Worm (Caenorhabditis elegans) whole organism, L1 larva: Measurements from ENCODE around the gene lin-66.

ENCODE experiments used
- C16A3.4 ChIP-seq: fragments of 150-350 bp; optimal IDR thresholded peaks from 2 replicates; lab custom pipeline; 2014; ENCODE audit warnings: missing biosample characterization, missing genetic modification characterization
- F16B12.6 ChIP-seq: fragments of 150-350 bp; optimal IDR thresholded peaks from 2 replicates; lab custom pipeline; 2014; ENCODE audit warnings: missing biosample characterization, missing genetic modification characterization
- Y116A8C.19 ChIP-seq: sonication (generic microtip); optimal IDR thresholded peaks from 2 replicates; lab custom pipeline; 2016; ENCODE audit warnings: missing compliant biosample characterization, missing genetic modification characterization, borderline replicate concordance
- aha-1 ChIP-seq: fragments of 150-350 bp; optimal IDR thresholded peaks from 2 replicates; lab custom pipeline; 2014; ENCODE audit warnings: missing biosample characterization, missing genetic modification characterization
- alr-1 ChIP-seq: fragments of 200-800 bp; sonication (Bioruptor generic); optimal IDR thresholded peaks from 2 replicates; lab custom pipeline; 2018; ENCODE audit warnings: borderline replicate concordance, mild to moderate bottlenecking, missing genetic modification characterization, missing compliant biosample characterization
- ama-1 ChIP-seq: fragments of 150-350 bp; optimal IDR thresholded peaks from 2 replicates; lab custom pipeline; 2014
- blmp-1 ChIP-seq: fragments of 150-350 bp; optimal IDR thresholded peaks from 2 replicates; lab custom pipeline; 2014; ENCODE audit warnings: missing biosample characterization, missing genetic modification characterization
- ceh-88 ChIP-seq: fragments of 200-800 bp; sonication (Bioruptor generic); IDR thresholded peaks from 2 replicates; pipeline ENCODE4 v1.3.6; 2022; ENCODE audit warnings: missing genetic modification characterization, missing compliant biosample characterization
- dsc-1 ChIP-seq: sonication (generic microtip); optimal IDR thresholded peaks from 2 replicates; lab custom pipeline; 2016; ENCODE audit warnings: mild to moderate bottlenecking, missing genetic modification characterization, missing compliant biosample characterization
- efl-1 ChIP-seq, 4 experiments: fragments of 150-350 bp; optimal IDR thresholded peaks in 3 of 4; peaks in 1 of 4; 1 replicate in 1 of 4; 2 replicates in 3 of 4; lab custom pipeline; 2014; ENCODE audit warnings: missing biosample characterization in 2 of 4, missing genetic modification characterization in 2 of 4, missing genetic modification reagents in 2 of 4
- egl-13 ChIP-seq: sonication (generic microtip); optimal IDR thresholded peaks from 2 replicates; lab custom pipeline; 2016; ENCODE audit warnings: missing genotype, missing genetic modification reagents, missing genetic modification characterization, missing compliant biosample characterization
- egl-27 ChIP-seq, 2 experiments: fragments of 150-350 bp in 1 of 2; sonication (generic microtip); optimal IDR thresholded peaks; 3 replicates each; lab custom pipeline; 2017 to 2018; ENCODE audit warnings: missing biosample characterization in 2 of 2, missing genetic modification characterization in 2 of 2, missing genetic modification reagents in 2 of 2
- elt-3 ChIP-seq, 6 experiments: fragments of 150-350 bp in 1 of 6; sonication (generic microtip); optimal IDR thresholded peaks; 2 replicates each; lab custom pipeline; 2017 to 2018; ENCODE audit warnings: missing biosample characterization in 6 of 6, missing genetic modification characterization in 6 of 6, inconsistent platforms in 1 of 6
- fkh-4 ChIP-seq: sonication (generic microtip); optimal IDR thresholded peaks from 2 replicates; lab custom pipeline; 2016; ENCODE audit warnings: missing compliant biosample characterization, missing genetic modification characterization, borderline replicate concordance
- fkh-8 ChIP-seq: sonication (generic microtip); optimal IDR thresholded peaks from 2 replicates; lab custom pipeline; 2016; ENCODE audit warnings: mild to moderate bottlenecking, missing genetic modification characterization, missing compliant biosample characterization
- fos-1 ChIP-seq: fragments of 150-350 bp; optimal IDR thresholded peaks from 2 replicates; lab custom pipeline; 2014; ENCODE audit warnings: missing biosample characterization, missing genetic modification characterization
- grh-1 ChIP-seq: fragments of 200-800 bp; sonication (Bioruptor generic); IDR thresholded peaks from 2 replicates; pipeline ENCODE4 v1.3.6; 2022; ENCODE audit warnings: missing genetic modification reagents, missing genetic modification characterization, missing compliant biosample characterization
- hlh-17 ChIP-seq: fragments of 200-800 bp; sonication (Bioruptor generic); optimal IDR thresholded peaks from 2 replicates; lab custom pipeline; 2018; ENCODE audit warnings: missing genetic modification characterization, mild to moderate bottlenecking, missing compliant biosample characterization, moderate library complexity, borderline replicate concordance
- hlh-4 ChIP-seq: sonication (generic microtip); optimal IDR thresholded peaks from 2 replicates; lab custom pipeline; 2016; ENCODE audit warnings: mild to moderate bottlenecking, missing genetic modification characterization, missing compliant biosample characterization
- irx-1 ChIP-seq: sonication (generic microtip); optimal IDR thresholded peaks from 2 replicates; lab custom pipeline; 2016; ENCODE audit warnings: missing genetic modification characterization, missing compliant biosample characterization
- lin-14 ChIP-seq: fragments of 200-800 bp; sonication (Bioruptor generic); optimal IDR thresholded peaks from 2 replicates; lab custom pipeline; 2018; ENCODE audit warnings: mild to moderate bottlenecking, missing genetic modification characterization, moderate library complexity, missing compliant biosample characterization
- lin-15B ChIP-seq: fragments of 150-350 bp; sonication (generic microtip); optimal IDR thresholded peaks from 3 replicates; lab custom pipeline; 2014; ENCODE audit warnings: missing biosample characterization, missing genetic modification characterization
- lin-39 ChIP-seq: fragments of 150-350 bp; optimal IDR thresholded peaks from 2 replicates; lab custom pipeline; 2014; ENCODE audit warnings: missing biosample characterization, missing genetic modification reagents, missing genetic modification characterization
- lsy-2 ChIP-seq, 2 experiments: fragments of 150-350 bp; optimal IDR thresholded peaks; 2 replicates each; lab custom pipeline; 2014; ENCODE audit warnings: missing biosample characterization in 2 of 2, missing genetic modification characterization in 2 of 2
- mdl-1 ChIP-seq, 2 experiments: fragments of 150-350 bp; optimal IDR thresholded peaks; 2 replicates each; lab custom pipeline; 2014 to 2017; ENCODE audit warnings: missing biosample characterization in 2 of 2, missing genetic modification characterization in 2 of 2, inconsistent platforms in 1 of 2
- mef-2 ChIP-seq: fragments of 150-350 bp; optimal IDR thresholded peaks from 2 replicates; lab custom pipeline; 2014; ENCODE audit warnings: missing biosample characterization, missing genetic modification characterization
- mep-1 ChIP-seq: fragments of 150-350 bp; optimal IDR thresholded peaks from 2 replicates; lab custom pipeline; 2014; ENCODE audit warnings: missing biosample characterization, missing genetic modification characterization
- nhr-12 ChIP-seq: sonication (generic microtip); optimal IDR thresholded peaks from 2 replicates; lab custom pipeline; 2017; ENCODE audit warnings: missing biosample characterization, missing genetic modification characterization
- nhr-20 ChIP-seq: sonication (generic microtip); optimal IDR thresholded peaks from 2 replicates; lab custom pipeline; 2016; ENCODE audit warnings: mild to moderate bottlenecking, missing genetic modification characterization, missing compliant biosample characterization
- nhr-47 ChIP-seq: sonication (generic microtip); optimal IDR thresholded peaks from 2 replicates; lab custom pipeline; 2016; ENCODE audit warnings: mild to moderate bottlenecking, missing genetic modification characterization, moderate library complexity, missing compliant biosample characterization
- nhr-71 ChIP-seq: sonication (generic microtip); optimal IDR thresholded peaks from 2 replicates; lab custom pipeline; 2016; ENCODE audit warnings: mild to moderate bottlenecking, missing genetic modification characterization, moderate library complexity, missing compliant biosample characterization
- nhr-84 ChIP-seq: sonication (generic microtip); optimal IDR thresholded peaks from 2 replicates; lab custom pipeline; 2017; ENCODE audit warnings: missing biosample characterization, missing genetic modification characterization
- nhr-85 ChIP-seq: sonication (generic microtip); peaks from one replicate; lab custom pipeline; 2016; ENCODE audit warnings: missing genetic modification characterization, inconsistent platforms, missing compliant biosample characterization
- pax-3 ChIP-seq: fragments of 200-800 bp; sonication (Bioruptor generic); optimal IDR thresholded peaks from 2 replicates; lab custom pipeline; 2018; ENCODE audit warnings: mild to moderate bottlenecking, missing genetic modification characterization, moderate library complexity, missing compliant biosample characterization
- rnt-1 ChIP-seq: sonication (generic microtip); optimal IDR thresholded peaks from 2 replicates; lab custom pipeline; 2016; ENCODE audit warnings: mild to moderate bottlenecking, missing genetic modification characterization, moderate library complexity, missing compliant biosample characterization
- skn-1 ChIP-seq: fragments of 150-350 bp; optimal IDR thresholded peaks from 2 replicates; lab custom pipeline; 2014; ENCODE audit warnings: missing biosample characterization, missing genetic modification characterization
- snpc-4 ChIP-seq: fragments of 150-350 bp; optimal IDR thresholded peaks from 2 replicates; lab custom pipeline; 2014; ENCODE audit warnings: missing biosample characterization, missing genetic modification characterization
- snu-23 ChIP-seq: sonication (generic microtip); optimal IDR thresholded peaks from 2 replicates; lab custom pipeline; 2016; ENCODE audit warnings: missing genetic modification characterization, missing compliant biosample characterization
- sptf-1 ChIP-seq: fragments of 150-350 bp; optimal IDR thresholded peaks from 2 replicates; lab custom pipeline; 2014; ENCODE audit warnings: missing biosample characterization, missing genetic modification characterization
- sup-37 ChIP-seq: fragments of 200-800 bp; sonication (Bioruptor generic); optimal IDR thresholded peaks from 2 replicates; lab custom pipeline; 2018; ENCODE audit warnings: mild to moderate bottlenecking, missing genetic modification characterization, missing compliant biosample characterization
- tbx-2 ChIP-seq: sonication (generic microtip); optimal IDR thresholded peaks from 2 replicates; lab custom pipeline; 2016; ENCODE audit warnings: missing genetic modification characterization, missing compliant biosample characterization
- unc-130 ChIP-seq: fragments of 150-350 bp; optimal IDR thresholded peaks from 2 replicates; lab custom pipeline; 2017; ENCODE audit warnings: missing biosample characterization, missing genetic modification characterization, inconsistent platforms
- unc-62 ChIP-seq: fragments of 150-350 bp; optimal IDR thresholded peaks from 2 replicates; lab custom pipeline; 2014; ENCODE audit warnings: missing biosample characterization, missing genetic modification reagents, missing genetic modification characterization
- vab-15 ChIP-seq: sonication (generic microtip); optimal IDR thresholded peaks from 2 replicates; lab custom pipeline; 2017; ENCODE audit warnings: missing genotype, mild to moderate bottlenecking, missing genetic modification characterization, missing compliant biosample characterization

The lin-66 gene

DNA sequence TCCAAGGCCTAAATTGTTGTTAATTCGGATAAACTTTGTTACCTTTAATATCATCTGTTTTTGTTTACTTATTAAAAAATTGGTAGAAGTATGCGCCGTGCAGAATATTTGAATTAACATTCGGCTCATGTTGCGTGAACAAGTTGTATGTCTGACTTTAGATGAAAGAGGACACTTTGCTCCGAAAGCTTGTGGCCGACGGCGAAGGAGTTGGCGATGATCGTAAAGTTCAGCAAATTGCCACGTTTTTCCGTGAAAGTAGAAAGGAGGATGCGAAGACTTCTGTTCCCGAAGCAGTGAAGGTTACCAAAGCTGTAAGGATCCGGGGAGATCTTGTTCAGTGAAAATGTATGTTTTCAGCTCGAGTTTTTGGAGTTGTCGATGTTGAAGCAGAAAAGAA is 5.3 kb upstream of the lin-66 start, which contains the start of gene thoc-7:
Gene thoc-7 (plus strand): TSS at position 162 of the 400 bp plus-strand sequence.
- peak; percentile 62 for TF ChIP-seq nhr-85 (tag; lab: Kevin White, UChicago)
- peak in 1 of 2 experiments; percentile 36 for TF ChIP-seq lsy-2 (tag; optimal IDR thresholded peaks at IDR 0.05; lab: Kevin White, UChicago)
- TF ChIP-seq lin-15B (tag; lab: Kevin White, UChicago), result no peak
- TF ChIP-seq nhr-71, result peak; percentile 16
- TF ChIP-seq sptf-1 (tag; lab: Kevin White, UChicago), result no peak
- TF ChIP-seq aha-1 (tag; lab: Kevin White, UChicago), result no peak
- 0 out of 2 replicates have a peak, but pooled peaks have one; percentile 9 for TF ChIP-seq grh-1 (GFP tag; lab: Robert Waterston, UW)
- TF ChIP-seq fkh-8 (tag; lab: Kevin White, UChicago), result no peak

DNA sequence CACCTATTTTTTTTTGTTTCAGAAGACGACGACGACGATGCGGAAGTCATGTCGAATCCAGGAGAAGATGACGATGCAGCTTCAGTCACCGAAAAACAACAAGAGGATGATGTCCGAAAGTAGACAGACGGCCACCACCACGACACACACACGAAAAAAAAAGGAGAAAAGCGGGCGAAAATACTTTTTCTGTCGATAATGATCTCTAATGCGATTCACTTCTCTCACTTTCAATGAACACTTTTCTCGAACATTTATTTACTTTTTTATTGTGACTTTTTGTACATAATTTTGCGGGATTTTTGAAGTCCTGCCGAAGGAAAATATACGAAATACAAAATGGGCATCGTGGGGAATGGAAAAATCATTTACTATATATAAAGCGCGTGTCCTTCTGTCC is 4.0 kb upstream of the lin-66 start:
- peak; percentile 88 for TF ChIP-seq blmp-1
- no peak for TF ChIP-seq dsc-1 (tag; lab: Kevin White, UChicago)
- TF ChIP-seq, all 84 proteins: peak for 1

ce11 chrIV:13884875-13885274 is 3.0 kb upstream of the lin-66 start:
- TF ChIP-seq snpc-4 (tag; lab: Kevin White, UChicago), result peak; percentile 9

- TF ChIP-seq unc-62 (GFP tag; lab: Kevin White, UChicago), result no peak
- TF ChIP-seq hlh-4 (tag; lab: Kevin White, UChicago), result no peak
- no peak for TF ChIP-seq hlh-17
- TF ChIP-seq alr-1, result peak; percentile 72
- no peak for TF ChIP-seq fkh-4 (tag; lab: Kevin White, UChicago)
- no peak for TF ChIP-seq blmp-1
These were observed 262 bp downstream of the lin-66 start for ce11 chrIV:13888164-13888518.

DNA sequence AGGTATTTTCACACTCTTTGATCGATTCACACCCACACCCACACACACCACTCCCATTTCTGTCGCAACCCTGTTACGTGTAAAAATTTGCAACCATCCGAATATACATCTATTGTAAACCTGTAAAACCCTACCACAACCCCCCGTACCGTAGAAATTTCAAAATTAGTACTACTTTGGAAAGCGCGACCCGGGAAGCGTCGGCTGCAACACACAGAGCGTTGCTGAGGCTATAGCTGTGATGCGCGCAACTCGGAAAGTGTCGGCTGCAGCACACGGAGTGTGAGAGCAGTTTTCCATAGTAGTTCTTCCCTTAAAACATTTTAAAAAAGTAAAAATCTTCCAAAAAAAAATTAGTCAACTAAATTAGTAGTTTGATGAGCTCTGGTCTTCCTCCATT is 5.2 kb downstream of the lin-66 start:
- TF ChIP-seq irx-1 (tag; lab: Kevin White, UChicago) (no peak), aha-1 (tag; lab: Kevin White, UChicago) (no peak), nhr-47 (tag; lab: Kevin White, UChicago) (peak; percentile 15), mdl-1 (tag; optimal IDR thresholded peaks at IDR 0.05; lab: Kevin White, UChicago) (no peak), blmp-1 (no peak), ama-1 (lab: Kevin White, UChicago) (no peak), sptf-1 (tag; lab: Kevin White, UChicago) (no peak), elt-3 (tag; optimal IDR thresholded peaks at IDR 0.05; lab: Kevin White, UChicago) (no peak), fos-1 (tag; lab: Kevin White, UChicago) (no peak), ceh-88 (GFP tag; lab: Robert Waterston, UW) (no peak), C16A3.4 (no peak), egl-13 (no peak), vab-15 (tag; lab: Kevin White, UChicago) (no peak), lin-14 (no peak), pax-3 (tag; lab: Kevin White, UChicago) (no peak), mep-1 (tag; lab: Kevin White, UChicago) (no peak), nhr-85 (tag; lab: Kevin White, UChicago) (peak; percentile 63), unc-130 (tag; lab: Kevin White, UChicago) (no peak), mef-2 (no peak), Y116A8C.19 (tag; lab: Kevin White, UChicago) (no peak), lin-15B (tag; lab: Kevin White, UChicago) (no peak), skn-1 (no peak), lin-39 (tag; lab: Kevin White, UChicago) (no peak), unc-62 (GFP tag; lab: Kevin White, UChicago) (no peak), nhr-84 (tag; lab: Kevin White, UChicago) (no peak), sup-37 (GFP tag; lab: Kevin White, UChicago) (no peak), rnt-1 (tag; lab: Kevin White, UChicago) (no peak), tbx-2 (tag; lab: Kevin White, UChicago) (no peak), nhr-20 (tag; lab: Kevin White, UChicago) (no peak), snu-23 (GFP tag; lab: Kevin White, UChicago) (peak; percentile 16), F16B12.6 (tag; lab: Kevin White, UChicago) (no peak), efl-1 (optimal IDR thresholded peaks at IDR 0.05; lab: Kevin White, UChicago) (peak in 1 of 2 experiments; percentile 7), efl-1 (GFP tag; optimal IDR thresholded peaks at IDR 0.05 in 1 of 2; lab: Kevin White, UChicago) (peak in 1 of 2 experiments; percentile 88), nhr-12 (no peak), egl-27 (tag; optimal IDR thresholded peaks at IDR 0.05; lab: Kevin White, UChicago) (no peak), dsc-1 (tag; lab: Kevin White, UChicago) (no peak), hlh-4 (tag; lab: Kevin White, UChicago) (no peak), nhr-71 (peak; percentile 30)
